Worm (Caenorhabditis elegans) whole organism, L1 larva: ENCODE measurements around the gene rpy-1.

Experiments
- C04F5.9 ChIP-seq: sonication (generic microtip); optimal IDR thresholded peaks from 2 replicates; lab custom pipeline; 2016; ENCODE audit warnings: missing genetic modification characterization, missing compliant biosample characterization
- C34B4.2 ChIP-seq: sonication (generic microtip); optimal IDR thresholded peaks from 2 replicates; lab custom pipeline; 2017; ENCODE audit warnings: mild to moderate bottlenecking, missing genetic modification characterization, missing compliant biosample characterization
- Y116A8C.19 ChIP-seq: sonication (generic microtip); optimal IDR thresholded peaks from 2 replicates; lab custom pipeline; 2016; ENCODE audit warnings: missing compliant biosample characterization, missing genetic modification characterization, borderline replicate concordance
- aly-2 ChIP-seq: fragments of 150-350 bp; optimal IDR thresholded peaks from 2 replicates; lab custom pipeline; 2014; ENCODE audit warnings: missing biosample characterization, missing genetic modification characterization
- ceh-82 ChIP-seq, 3 experiments: fragments of 150-350 bp in 1 of 3; sonication (generic microtip) in 2 of 3; optimal IDR thresholded peaks; 2 replicates each; lab custom pipeline; 2014 to 2017; ENCODE audit warnings: missing biosample characterization in 3 of 3, missing genetic modification characterization in 3 of 3
- ces-1 ChIP-seq: fragments of 150-350 bp; optimal IDR thresholded peaks from 2 replicates; lab custom pipeline; 2014; ENCODE audit warnings: missing biosample characterization, missing genetic modification reagents, missing genetic modification characterization
- dpl-1 ChIP-seq, 3 experiments: fragments of 150-350 bp in 2 of 3; sonication (generic microtip) in 1 of 3; optimal IDR thresholded peaks; 2 replicates each; lab custom pipeline; 2014 to 2017; ENCODE audit warnings: missing biosample characterization in 3 of 3, missing genetic modification characterization in 3 of 3, missing genetic modification reagents in 3 of 3
- efl-1 ChIP-seq, 4 experiments: fragments of 150-350 bp; optimal IDR thresholded peaks in 3 of 4; peaks in 1 of 4; 1 replicate in 1 of 4; 2 replicates in 3 of 4; lab custom pipeline; 2014; ENCODE audit warnings: missing biosample characterization in 2 of 4, missing genetic modification characterization in 2 of 4, missing genetic modification reagents in 2 of 4
- efl-3 ChIP-seq: fragments of 200-800 bp; sonication (Bioruptor generic); optimal IDR thresholded peaks from 2 replicates; lab custom pipeline; 2018; ENCODE audit warnings: mild to moderate bottlenecking, missing genetic modification characterization, missing compliant biosample characterization
- egl-13 ChIP-seq: sonication (generic microtip); optimal IDR thresholded peaks from 2 replicates; lab custom pipeline; 2016; ENCODE audit warnings: missing genotype, missing genetic modification reagents, missing genetic modification characterization, missing compliant biosample characterization
- egl-27 ChIP-seq, 2 experiments: fragments of 150-350 bp in 1 of 2; sonication (generic microtip); optimal IDR thresholded peaks; 3 replicates each; lab custom pipeline; 2017 to 2018; ENCODE audit warnings: missing biosample characterization in 2 of 2, missing genetic modification characterization in 2 of 2, missing genetic modification reagents in 2 of 2
- elt-2 ChIP-seq: sonication (generic microtip); optimal IDR thresholded peaks from 2 replicates; lab custom pipeline; 2016; ENCODE audit warnings: missing genetic modification characterization, mild to moderate bottlenecking, inconsistent platforms, missing compliant biosample characterization, missing genetic modification reagents
- fkh-10 ChIP-seq: sonication (generic microtip); optimal IDR thresholded peaks from 2 replicates; lab custom pipeline; 2017; ENCODE audit warnings: missing biosample characterization, missing genetic modification reagents, missing genetic modification characterization
- fkh-8 ChIP-seq: sonication (generic microtip); optimal IDR thresholded peaks from 2 replicates; lab custom pipeline; 2016; ENCODE audit warnings: mild to moderate bottlenecking, missing genetic modification characterization, missing compliant biosample characterization
- grh-1 ChIP-seq: fragments of 200-800 bp; sonication (Bioruptor generic); IDR thresholded peaks from 2 replicates; pipeline ENCODE4 v1.3.6; 2022; ENCODE audit warnings: missing genetic modification reagents, missing genetic modification characterization, missing compliant biosample characterization
- hlh-17 ChIP-seq: fragments of 200-800 bp; sonication (Bioruptor generic); optimal IDR thresholded peaks from 2 replicates; lab custom pipeline; 2018; ENCODE audit warnings: missing genetic modification characterization, mild to moderate bottlenecking, missing compliant biosample characterization, moderate library complexity, borderline replicate concordance
- hpl-2 ChIP-seq: fragments of 150-350 bp; optimal IDR thresholded peaks from 2 replicates; lab custom pipeline; 2014; ENCODE audit warnings: missing biosample characterization, missing genetic modification reagents, missing genetic modification characterization
- irx-1 ChIP-seq: sonication (generic microtip); optimal IDR thresholded peaks from 2 replicates; lab custom pipeline; 2016; ENCODE audit warnings: missing genetic modification characterization, missing compliant biosample characterization
- lin-15B ChIP-seq: fragments of 150-350 bp; sonication (generic microtip); optimal IDR thresholded peaks from 3 replicates; lab custom pipeline; 2014; ENCODE audit warnings: missing biosample characterization, missing genetic modification characterization
- lin-35 ChIP-seq, 2 experiments: fragments of 150-350 bp; optimal IDR thresholded peaks; 2 replicates each; lab custom pipeline; 2014; ENCODE audit warnings: missing biosample characterization in 2 of 2, missing genetic modification characterization in 2 of 2, missing genetic modification reagents in 2 of 2
- lin-39 ChIP-seq: fragments of 150-350 bp; optimal IDR thresholded peaks from 2 replicates; lab custom pipeline; 2014; ENCODE audit warnings: missing biosample characterization, missing genetic modification reagents, missing genetic modification characterization
- lsy-2 ChIP-seq, 2 experiments: fragments of 150-350 bp; optimal IDR thresholded peaks; 2 replicates each; lab custom pipeline; 2014; ENCODE audit warnings: missing biosample characterization in 2 of 2, missing genetic modification characterization in 2 of 2
- mab-9 ChIP-seq: fragments of 200-800 bp; sonication (Bioruptor generic); IDR thresholded peaks from 2 replicates; pipeline ENCODE4 v1.3.6; 2022; ENCODE audit warnings: missing genetic modification reagents, missing genetic modification characterization, missing compliant biosample characterization
- mdl-1 ChIP-seq, 2 experiments: fragments of 150-350 bp; optimal IDR thresholded peaks; 2 replicates each; lab custom pipeline; 2014 to 2017; ENCODE audit warnings: missing biosample characterization in 2 of 2, missing genetic modification characterization in 2 of 2, inconsistent platforms in 1 of 2
- mep-1 ChIP-seq: fragments of 150-350 bp; optimal IDR thresholded peaks from 2 replicates; lab custom pipeline; 2014; ENCODE audit warnings: missing biosample characterization, missing genetic modification characterization
- nhr-12 ChIP-seq: sonication (generic microtip); optimal IDR thresholded peaks from 2 replicates; lab custom pipeline; 2017; ENCODE audit warnings: missing biosample characterization, missing genetic modification characterization
- nhr-19 ChIP-seq: fragments of 200-800 bp; sonication (Bioruptor generic); conservative IDR thresholded peaks from 2 replicates; pipeline ENCODE4 v1.3.6; 2022; ENCODE audit warnings: missing genetic modification characterization, missing compliant biosample characterization
- nhr-20 ChIP-seq: sonication (generic microtip); optimal IDR thresholded peaks from 2 replicates; lab custom pipeline; 2016; ENCODE audit warnings: mild to moderate bottlenecking, missing genetic modification characterization, missing compliant biosample characterization
- nhr-47 ChIP-seq: sonication (generic microtip); optimal IDR thresholded peaks from 2 replicates; lab custom pipeline; 2016; ENCODE audit warnings: mild to moderate bottlenecking, missing genetic modification characterization, moderate library complexity, missing compliant biosample characterization
- nhr-71 ChIP-seq: sonication (generic microtip); optimal IDR thresholded peaks from 2 replicates; lab custom pipeline; 2016; ENCODE audit warnings: mild to moderate bottlenecking, missing genetic modification characterization, moderate library complexity, missing compliant biosample characterization
- nhr-90 ChIP-seq: sonication (generic microtip); optimal IDR thresholded peaks from 2 replicates; lab custom pipeline; 2016; ENCODE audit warnings: mild to moderate bottlenecking, missing genetic modification characterization, missing compliant biosample characterization; ENCODE audit not compliant: poor library complexity
- rnt-1 ChIP-seq: sonication (generic microtip); optimal IDR thresholded peaks from 2 replicates; lab custom pipeline; 2016; ENCODE audit warnings: mild to moderate bottlenecking, missing genetic modification characterization, moderate library complexity, missing compliant biosample characterization
- skn-1 ChIP-seq: fragments of 150-350 bp; optimal IDR thresholded peaks from 2 replicates; lab custom pipeline; 2014; ENCODE audit warnings: missing biosample characterization, missing genetic modification characterization
- snpc-4 ChIP-seq: fragments of 150-350 bp; optimal IDR thresholded peaks from 2 replicates; lab custom pipeline; 2014; ENCODE audit warnings: missing biosample characterization, missing genetic modification characterization
- snu-23 ChIP-seq: sonication (generic microtip); optimal IDR thresholded peaks from 2 replicates; lab custom pipeline; 2016; ENCODE audit warnings: missing genetic modification characterization, missing compliant biosample characterization
- sox-4 ChIP-seq: sonication (generic microtip); optimal IDR thresholded peaks from 2 replicates; lab custom pipeline; 2016; ENCODE audit warnings: missing genetic modification characterization, missing compliant biosample characterization
- sptf-1 ChIP-seq: fragments of 150-350 bp; optimal IDR thresholded peaks from 2 replicates; lab custom pipeline; 2014; ENCODE audit warnings: missing biosample characterization, missing genetic modification characterization
- sup-37 ChIP-seq: fragments of 200-800 bp; sonication (Bioruptor generic); optimal IDR thresholded peaks from 2 replicates; lab custom pipeline; 2018; ENCODE audit warnings: mild to moderate bottlenecking, missing genetic modification characterization, missing compliant biosample characterization
- tbx-2 ChIP-seq: sonication (generic microtip); optimal IDR thresholded peaks from 2 replicates; lab custom pipeline; 2016; ENCODE audit warnings: missing genetic modification characterization, missing compliant biosample characterization
- unc-86 ChIP-seq: sonication (generic microtip); optimal IDR thresholded peaks from 2 replicates; lab custom pipeline; 2016; ENCODE audit warnings: missing genetic modification characterization, missing compliant biosample characterization
- unc-98 ChIP-seq: fragments of 200-800 bp; sonication (Bioruptor generic); IDR thresholded peaks from 2 replicates; pipeline ENCODE4 v1.3.6; 2022; ENCODE audit warnings: missing genetic modification characterization, missing compliant biosample characterization
- vab-15 ChIP-seq: sonication (generic microtip); optimal IDR thresholded peaks from 2 replicates; lab custom pipeline; 2017; ENCODE audit warnings: missing genotype, mild to moderate bottlenecking, missing genetic modification characterization, missing compliant biosample characterization
- xbp-1 ChIP-seq: sonication (generic microtip); optimal IDR thresholded peaks from 2 replicates; lab custom pipeline; 2016; ENCODE audit warnings: missing genetic modification characterization, missing compliant biosample characterization
- zag-1 ChIP-seq: fragments of 150-350 bp; optimal IDR thresholded peaks from 2 replicates; lab custom pipeline; 2014; ENCODE audit warnings: missing biosample characterization, missing genetic modification characterization
- zip-4 ChIP-seq: fragments of 200-800 bp; sonication (Bioruptor generic); optimal IDR thresholded peaks from 2 replicates; lab custom pipeline; 2018; ENCODE audit warnings: mild to moderate bottlenecking, missing genetic modification characterization, moderate library complexity, missing compliant biosample characterization
- ztf-4 ChIP-seq: fragments of 150-350 bp; optimal IDR thresholded peaks from 2 replicates; lab custom pipeline; 2014; ENCODE audit warnings: missing biosample characterization, missing genetic modification characterization

rpy-1 gene

DNA sequence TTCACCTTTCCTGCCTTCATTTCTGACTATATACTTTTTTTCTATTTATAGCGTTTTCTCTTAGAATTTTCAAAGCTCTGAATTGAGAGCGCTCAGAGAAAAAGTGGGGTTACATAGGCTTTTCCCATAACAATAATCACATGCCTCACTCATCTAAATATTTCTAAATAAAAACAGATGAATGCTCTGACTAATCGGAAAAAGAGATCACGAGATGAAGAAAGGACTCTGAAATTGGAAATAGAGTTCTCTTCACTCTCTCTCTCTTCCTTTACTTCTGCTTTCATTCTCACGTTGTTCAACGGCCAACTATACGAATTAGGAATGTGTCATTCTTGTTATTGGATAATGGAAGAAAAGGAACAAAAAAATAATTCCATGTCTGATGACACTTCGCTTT lies 16.4 kb downstream of the rpy-1 start (continued):
- TF ChIP-seq hpl-2 (GFP tag; lab: Kevin White, UChicago) (no peak), efl-1 (optimal IDR thresholded peaks at IDR 0.05; lab: Kevin White, UChicago) (no peak), efl-1 (GFP tag; optimal IDR thresholded peaks at IDR 0.05 in 1 of 2; lab: Kevin White, UChicago) (peak in 1 of 2 experiments; percentile 19), zag-1 (tag; lab: Kevin White, UChicago) (no peak), aly-2 (no peak), mdl-1 (tag; optimal IDR thresholded peaks at IDR 0.05; lab: Kevin White, UChicago) (no peak), unc-86 (tag; lab: Kevin White, UChicago) (peak; percentile 20), tbx-2 (tag; lab: Kevin White, UChicago) (no peak), rnt-1 (no peak), sox-4 (peak; percentile 61), fkh-8 (tag; lab: Kevin White, UChicago) (peak; percentile 93), mab-9 (no peak), efl-3 (GFP tag; lab: Kevin White, UChicago) (no peak), snu-23 (no peak), ztf-4 (tag; lab: Kevin White, UChicago) (no peak), mep-1 (tag; lab: Kevin White, UChicago) (no peak), zip-4 (no peak), lin-35 (GFP tag; optimal IDR thresholded peaks at IDR 0.05; lab: Kevin White, UChicago) (no peak), nhr-71 (peak; percentile 72), C04F5.9 (tag; lab: Kevin White, UChicago) (no peak), nhr-19 (GFP tag; lab: Robert Waterston, UW) (no peak), vab-15 (tag; lab: Kevin White, UChicago) (no peak), unc-98 (GFP tag; lab: Robert Waterston, UW) (no peak), egl-13 (tag; lab: Kevin White, UChicago) (no peak), nhr-12 (no peak), C34B4.2 (tag; lab: Kevin White, UChicago) (no peak), Y116A8C.19 (tag; lab: Kevin White, UChicago) (no peak)

ce11 chrII:6685964-6686363 lies 19.5 kb downstream of the rpy-1 start:
- TF ChIP-seq ces-1 (GFP tag; lab: Kevin White, UChicago) (no peak), snpc-4 (tag; lab: Kevin White, UChicago) (no peak), rnt-1 (no peak), sptf-1 (no peak), mab-9 (no peak), mdl-1 (tag; optimal IDR thresholded peaks at IDR 0.05; lab: Kevin White, UChicago) (no peak), nhr-12 (no peak), xbp-1 (tag; lab: Kevin White, UChicago) (no peak), Y116A8C.19 (tag; lab: Kevin White, UChicago) (no peak), lsy-2 (tag; optimal IDR thresholded peaks at IDR 0.05; lab: Kevin White, UChicago) (no peak), grh-1 (GFP tag; lab: Robert Waterston, UW) (no peak), nhr-20 (tag; lab: Kevin White, UChicago) (no peak), hlh-17 (GFP tag; lab: Kevin White, UChicago) (no peak), efl-1 (optimal IDR thresholded peaks at IDR 0.05; lab: Kevin White, UChicago) (no peak), efl-1 (GFP tag; optimal IDR thresholded peaks at IDR 0.05 in 1 of 2; lab: Kevin White, UChicago) (no peak), C34B4.2 (tag; lab: Kevin White, UChicago) (no peak), zag-1 (tag; lab: Kevin White, UChicago) (no peak), lin-15B (no peak), vab-15 (tag; lab: Kevin White, UChicago) (no peak), snu-23 (no peak), sup-37 (GFP tag; lab: Kevin White, UChicago) (no peak)

- peak in 1 of 2 experiments; percentile 55 for TF ChIP-seq mdl-1 (tag; optimal IDR thresholded peaks at IDR 0.05; lab: Kevin White, UChicago)
- TF ChIP-seq nhr-47, result peak; percentile 37
- no peak for TF ChIP-seq nhr-12
- no peak for TF ChIP-seq nhr-90 (tag; lab: Kevin White, UChicago)
- TF ChIP-seq irx-1, result no peak
- TF ChIP-seq skn-1, result no peak
- peak in 2 of 3 experiments; percentile 5 to 14 for TF ChIP-seq dpl-1 (GFP tag; optimal IDR thresholded peaks at IDR 0.05; lab: Kevin White, UChicago)
- peak; percentile 46 for TF ChIP-seq nhr-20 (tag; lab: Kevin White, UChicago)
- peak; percentile 17 for TF ChIP-seq elt-2 (tag; lab: Kevin White, UChicago)
- TF ChIP-seq Y116A8C.19 (tag; lab: Kevin White, UChicago), result no peak
- no peak for TF ChIP-seq egl-27 (tag; optimal IDR thresholded peaks at IDR 0.05; lab: Kevin White, UChicago)
- peak; percentile 39 for TF ChIP-seq snu-23
- peak; percentile 57 for TF ChIP-seq nhr-71
- peak; percentile 50 for TF ChIP-seq rnt-1
- TF ChIP-seq fkh-10 (GFP tag; lab: Kevin White, UChicago), result no peak
- peak in 1 of 3 experiments; percentile 53 for TF ChIP-seq ceh-82 (tag; optimal IDR thresholded peaks at IDR 0.05; lab: Kevin White, UChicago)
- no peak for TF ChIP-seq lin-39 (tag; lab: Kevin White, UChicago)
- TF ChIP-seq hlh-17 (GFP tag; lab: Kevin White, UChicago), result no peak
Measured at ce11 chrII:6683663-6684285, 21.7 kb downstream of the rpy-1 start, which contains the start of gene gyf-1. Gene gyf-1, plus strand, starts transcription at chrII:6684235.
